Worm (Caenorhabditis elegans) whole organism, L2 larva: ENCODE data around the gene F35G2.3.

ENCODE experiments used
- R02D3.7 ChIP-seq: fragments of 150-350 bp; optimal IDR thresholded peaks from 2 replicates; lab custom pipeline; 2014; ENCODE audit warnings: missing biosample characterization, missing genetic modification characterization
- Y55F3AM.14 ChIP-seq: fragments of 200-800 bp; sonication (Bioruptor generic); optimal IDR thresholded peaks from 2 replicates; lab custom pipeline; 2018; ENCODE audit warnings: mild to moderate bottlenecking, missing genetic modification characterization, missing compliant biosample characterization
- ZK546.5 ChIP-seq: sonication (generic microtip); optimal IDR thresholded peaks from 2 replicates; lab custom pipeline; 2017; ENCODE audit warnings: missing biosample characterization, missing genetic modification characterization
- alr-1 ChIP-seq: fragments of 150-350 bp; optimal IDR thresholded peaks from 2 replicates; lab custom pipeline; 2014; ENCODE audit warnings: missing biosample characterization, missing genetic modification characterization
- aly-2 ChIP-seq: fragments of 150-350 bp; optimal IDR thresholded peaks from 2 replicates; lab custom pipeline; 2014; ENCODE audit warnings: missing biosample characterization, missing genetic modification characterization
- ama-1 ChIP-seq: fragments of 150-350 bp; optimal IDR thresholded peaks from 2 replicates; lab custom pipeline; 2018; ENCODE audit warnings: inconsistent platforms
- blmp-1 ChIP-seq: sonication (generic microtip); optimal IDR thresholded peaks from 2 replicates; lab custom pipeline; 2017; ENCODE audit warnings: missing genetic modification characterization, mild to moderate bottlenecking, missing compliant biosample characterization, antibody characterized with exemption, moderate library complexity; ENCODE audit not compliant: insufficient read depth
- ceh-16 ChIP-seq: fragments of 150-350 bp; optimal IDR thresholded peaks from 2 replicates; lab custom pipeline; 2014; ENCODE audit warnings: missing biosample characterization, missing genetic modification characterization
- ceh-82 ChIP-seq: fragments of 150-350 bp; optimal IDR thresholded peaks from 2 replicates; lab custom pipeline; 2014; ENCODE audit warnings: missing biosample characterization, missing genetic modification characterization
- crh-2 ChIP-seq: sonication (generic microtip); optimal IDR thresholded peaks from 2 replicates; lab custom pipeline; 2017; ENCODE audit warnings: missing biosample characterization, missing genetic modification characterization
- dmd-4 ChIP-seq: sonication (generic microtip); optimal IDR thresholded peaks from 2 replicates; lab custom pipeline; 2017; ENCODE audit warnings: missing biosample characterization, missing genetic modification characterization
- egl-27 ChIP-seq: sonication (generic microtip); optimal IDR thresholded peaks from 3 replicates; lab custom pipeline; 2017; ENCODE audit warnings: missing biosample characterization, missing genetic modification reagents, missing genetic modification characterization
- elt-1 ChIP-seq: fragments of 150-350 bp; optimal IDR thresholded peaks from 2 replicates; lab custom pipeline; 2014; ENCODE audit warnings: missing biosample characterization, missing genetic modification characterization
- lin-11 ChIP-seq: fragments of 150-350 bp; sonication (generic microtip); optimal IDR thresholded peaks from 2 replicates; lab custom pipeline; 2014; ENCODE audit warnings: missing biosample characterization, missing genetic modification characterization, inconsistent platforms, mixed read lengths
- mab-5 ChIP-seq: fragments of 150-350 bp; optimal IDR thresholded peaks from 2 replicates; lab custom pipeline; 2014; ENCODE audit warnings: missing biosample characterization, missing genetic modification characterization
- mdl-1 ChIP-seq, 2 experiments: fragments of 150-350 bp in 1 of 2; sonication (generic microtip) in 1 of 2; optimal IDR thresholded peaks; 2 replicates each; lab custom pipeline; 2017; ENCODE audit warnings: missing biosample characterization in 2 of 2, missing genetic modification characterization in 2 of 2
- nhr-10 ChIP-seq: sonication (generic microtip); optimal IDR thresholded peaks from 2 replicates; lab custom pipeline; 2017; ENCODE audit warnings: missing biosample characterization, missing genetic modification characterization
- nhr-11 ChIP-seq: fragments of 150-350 bp; optimal IDR thresholded peaks from 2 replicates; lab custom pipeline; 2014; ENCODE audit warnings: missing biosample characterization, missing genetic modification characterization
- nhr-12 ChIP-seq: fragments of 150-350 bp; optimal IDR thresholded peaks from 2 replicates; lab custom pipeline; 2014; ENCODE audit warnings: missing biosample characterization, missing genetic modification characterization
- nhr-129 ChIP-seq: fragments of 150-350 bp; optimal IDR thresholded peaks from 2 replicates; lab custom pipeline; 2014; ENCODE audit warnings: missing biosample characterization, missing genetic modification characterization
- nhr-23 ChIP-seq: fragments of 150-350 bp; optimal IDR thresholded peaks from 2 replicates; lab custom pipeline; 2014; ENCODE audit warnings: missing biosample characterization, missing genetic modification reagents, missing genetic modification characterization
- nhr-237 ChIP-seq: fragments of 150-350 bp; optimal IDR thresholded peaks from 2 replicates; lab custom pipeline; 2014; ENCODE audit warnings: missing biosample characterization, missing genetic modification characterization
- nhr-25 ChIP-seq: fragments of 150-350 bp; sonication (generic microtip); optimal IDR thresholded peaks from 3 replicates; lab custom pipeline; 2014; ENCODE audit warnings: missing biosample characterization, missing genetic modification characterization
- nhr-6 ChIP-seq: fragments of 150-350 bp; optimal IDR thresholded peaks from 2 replicates; lab custom pipeline; 2014; ENCODE audit warnings: missing biosample characterization, missing genetic modification characterization
- nhr-77 ChIP-seq: fragments of 150-350 bp; optimal IDR thresholded peaks from 2 replicates; lab custom pipeline; 2014; ENCODE audit warnings: missing biosample characterization, missing genetic modification characterization
- peb-1 ChIP-seq: fragments of 150-350 bp; optimal IDR thresholded peaks from 2 replicates; lab custom pipeline; 2014; ENCODE audit warnings: missing biosample characterization, missing genetic modification characterization
- sem-4 ChIP-seq: fragments of 150-350 bp; optimal IDR thresholded peaks from 2 replicates; lab custom pipeline; 2014; ENCODE audit warnings: missing biosample characterization, missing genetic modification reagents, missing genetic modification characterization
- skn-1 ChIP-seq: sonication (generic microtip); optimal IDR thresholded peaks from 2 replicates; lab custom pipeline; 2017; ENCODE audit warnings: missing biosample characterization, missing genetic modification characterization
- sma-3 ChIP-seq: sonication (generic microtip); optimal IDR thresholded peaks from 2 replicates; lab custom pipeline; 2016; ENCODE audit warnings: missing genetic modification reagents, missing genetic modification characterization, missing compliant biosample characterization
- unc-39 ChIP-seq: fragments of 150-350 bp; optimal IDR thresholded peaks from 2 replicates; lab custom pipeline; 2014; ENCODE audit warnings: missing biosample characterization, missing genetic modification characterization
- ztf-11 ChIP-seq: sonication (generic microtip); optimal IDR thresholded peaks from 2 replicates; lab custom pipeline; 2017; ENCODE audit warnings: missing biosample characterization, missing genetic modification characterization
- ztf-4 ChIP-seq: fragments of 150-350 bp; optimal IDR thresholded peaks from 2 replicates; lab custom pipeline; 2014; ENCODE audit warnings: missing biosample characterization, missing genetic modification characterization

The F35G2.3 gene

ce11 chrIV:12218253-12218652, 8.8 kb downstream of the F35G2.3 start:
- peak; percentile 5 for TF ChIP-seq nhr-129 (tag; lab: Kevin White, UChicago)
- no peak for TF ChIP-seq mab-5 (tag; lab: Kevin White, UChicago)
- no peak for TF ChIP-seq nhr-77 (tag; lab: Kevin White, UChicago)
- TF ChIP-seq nhr-25 (tag; lab: Kevin White, UChicago), result no peak
- TF ChIP-seq, all 48 proteins: peak for 1

- TF ChIP-seq ceh-16 (tag; lab: Kevin White, UChicago) (no peak), sem-4 (tag; lab: Kevin White, UChicago) (no peak), peb-1 (tag; lab: Kevin White, UChicago) (no peak), sma-3 (GFP tag; lab: Kevin White, UChicago) (no peak), blmp-1 (no peak)
Observed at ce11 chrIV:12219309-12219708, 9.9 kb downstream of the F35G2.3 start, which contains the start of gene F35G2.5. F35G2.5 (plus strand) TSS chrIV:12219609.

DNA sequence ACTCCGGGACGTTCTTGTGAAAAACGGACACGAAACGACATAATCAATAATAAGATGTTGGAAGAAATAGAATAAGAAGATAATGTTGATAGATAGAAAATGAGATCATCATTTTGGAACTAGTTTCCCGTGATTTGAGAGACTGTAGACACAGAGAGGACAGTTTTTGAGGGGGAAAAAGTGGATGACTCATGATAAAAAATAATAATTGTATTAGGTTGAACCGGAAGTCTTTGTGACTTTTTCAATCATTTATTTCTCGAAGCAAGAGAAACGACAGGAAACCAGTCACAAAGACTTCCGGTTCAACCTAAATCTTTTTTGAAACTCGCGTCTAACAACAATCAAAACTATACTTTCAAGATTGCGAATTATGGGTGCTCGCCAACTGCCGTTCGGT, 17.6 kb downstream of the F35G2.3 start, which contains the start of gene mlt-3:
Gene mlt-3 (minus strand): TSS at position 101 of the 400 bp plus-strand sequence.
- TF ChIP-seq sma-3 (GFP tag; lab: Kevin White, UChicago) (peak; percentile 39), ama-1 (lab: Kevin White, UChicago) (no peak)
- TF ChIP-seq, all 48 proteins: peak for 1

ce11 chrIV:12229679-12230078, 20.3 kb downstream of the F35G2.3 start, which contains the start of gene sre-18:
sre-18 (minus strand) TSS chrIV:12229779.
- TF ChIP-seq sem-4 (tag; lab: Kevin White, UChicago) (no peak), nhr-11 (tag; lab: Kevin White, UChicago) (no peak), skn-1 (no peak), nhr-12 (tag; lab: Kevin White, UChicago) (no peak), peb-1 (tag; lab: Kevin White, UChicago) (no peak), crh-2 (tag; lab: Kevin White, UChicago) (no peak), mab-5 (tag; lab: Kevin White, UChicago) (no peak), elt-1 (tag; lab: Kevin White, UChicago) (no peak), ztf-11 (tag; lab: Kevin White, UChicago) (no peak), alr-1 (no peak), unc-39 (tag; lab: Kevin White, UChicago) (no peak), nhr-6 (no peak)
- TF ChIP-seq, all 48 proteins: peak for 0

DNA sequence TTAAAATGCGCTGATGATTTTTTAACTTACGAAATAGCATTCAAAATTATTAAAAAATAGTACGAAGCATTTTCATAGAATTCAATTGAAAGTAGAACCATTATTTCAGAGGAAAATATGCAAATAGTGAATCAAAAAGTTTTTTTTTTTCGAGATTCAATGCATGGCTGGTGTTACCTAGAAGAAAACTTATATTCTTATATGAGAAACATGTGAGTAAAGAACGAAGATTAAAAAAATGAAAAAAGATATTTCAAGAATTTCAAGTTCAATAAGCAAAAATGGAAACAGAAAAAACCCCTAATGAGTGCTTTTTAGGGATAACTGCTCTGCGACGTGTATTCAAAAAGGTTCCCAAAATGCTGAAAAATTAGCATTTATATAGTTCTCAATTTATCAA, 26.6 kb downstream of the F35G2.3 start, which contains the start of gene sre-16:
Gene sre-16 (minus strand): TSS at position 101 of the 400 bp plus-strand sequence.
- no peak for TF ChIP-seq elt-1 (tag; lab: Kevin White, UChicago)
- no peak for TF ChIP-seq mdl-1 (tag; optimal IDR thresholded peaks at IDR 0.05; lab: Kevin White, UChicago)
- no peak for TF ChIP-seq nhr-23 (tag; lab: Kevin White, UChicago)
- no peak for TF ChIP-seq blmp-1
- TF ChIP-seq Y55F3AM.14, result no peak
- no peak for TF ChIP-seq R02D3.7 (tag; lab: Kevin White, UChicago)
- no peak for TF ChIP-seq nhr-10
- no peak for TF ChIP-seq ZK546.5 (tag; lab: Kevin White, UChicago)
- no peak for TF ChIP-seq egl-27
- TF ChIP-seq aly-2 (tag; lab: Kevin White, UChicago), result no peak
- TF ChIP-seq nhr-77 (tag; lab: Kevin White, UChicago), result no peak
- no peak for TF ChIP-seq peb-1 (tag; lab: Kevin White, UChicago)
- no peak for TF ChIP-seq lin-11 (tag; lab: Kevin White, UChicago)

DNA sequence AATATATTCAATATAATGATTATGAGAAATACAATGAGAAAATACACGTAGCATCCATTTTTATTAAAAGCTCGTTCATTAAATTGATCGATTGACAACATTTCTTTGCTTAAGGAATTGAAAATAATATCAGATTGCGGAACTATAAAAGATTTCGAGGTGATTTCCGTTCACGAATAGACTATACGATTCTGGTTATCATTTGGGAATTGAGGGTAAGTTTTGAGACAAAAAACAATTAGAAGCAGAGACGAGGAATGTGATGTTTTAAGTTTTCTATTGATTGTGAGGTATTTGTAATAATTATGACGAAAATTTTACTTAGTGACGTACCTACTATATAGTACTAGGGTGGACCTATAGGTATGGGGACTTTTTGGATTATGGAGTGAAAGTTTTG, 29.4 kb downstream of the F35G2.3 start, which contains the start of gene sre-19:
Gene sre-19 (minus strand): TSS at position 101 of the 400 bp plus-strand sequence.
- TF ChIP-seq blmp-1, result no peak
- TF ChIP-seq dmd-4 (tag; lab: Kevin White, UChicago), result no peak
- no peak for TF ChIP-seq mdl-1 (tag; optimal IDR thresholded peaks at IDR 0.05; lab: Kevin White, UChicago)
- TF ChIP-seq ztf-4 (tag; lab: Kevin White, UChicago), result no peak
- TF ChIP-seq elt-1 (tag; lab: Kevin White, UChicago), result no peak
- TF ChIP-seq ama-1 (lab: Kevin White, UChicago), result no peak
- TF ChIP-seq Y55F3AM.14, result no peak
- TF ChIP-seq crh-2 (tag; lab: Kevin White, UChicago), result no peak
- TF ChIP-seq sem-4 (tag; lab: Kevin White, UChicago), result no peak
- no peak for TF ChIP-seq ztf-11 (tag; lab: Kevin White, UChicago)
- TF ChIP-seq unc-39 (tag; lab: Kevin White, UChicago), result no peak
- TF ChIP-seq ceh-82 (tag; lab: Kevin White, UChicago), result no peak
- no peak for TF ChIP-seq nhr-237 (tag; lab: Kevin White, UChicago)
